Worm (Caenorhabditis elegans): ENCODE measurements around the gene F44D12.10.

The F44D12.10 gene

DNA sequence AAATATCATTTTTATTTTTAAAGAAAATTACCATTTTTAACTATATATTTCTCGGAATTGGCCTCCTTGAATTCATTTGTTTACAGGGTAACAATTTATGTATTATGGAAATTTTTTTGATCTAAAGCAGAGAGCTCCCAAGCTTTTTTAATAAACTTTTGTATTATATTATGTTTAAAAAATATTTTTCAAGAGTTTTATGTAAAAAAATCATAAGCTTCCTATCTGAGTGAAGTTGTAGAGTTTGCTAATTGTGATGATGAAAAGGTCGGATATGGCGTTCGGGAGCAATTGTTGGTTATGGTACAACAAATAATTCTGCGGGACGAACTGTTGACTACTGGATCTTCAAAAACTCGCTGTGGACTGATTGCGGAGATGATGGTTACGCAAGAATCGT lies 15.6 kb downstream of the F44D12.10 start, which contains the start of gene F44D12.19:
F44D12.19 (plus strand) TSS at position 301 of the 400 bp plus-strand sequence.
- TF ChIP-seq ztf-16 (tag; optimal IDR thresholded peaks at IDR 0.05): no peak
- no peak for TF ChIP-seq ceh-22 (tag; optimal IDR thresholded peaks at IDR 0.05)
- no peak for TF ChIP-seq mec-3 (tag; optimal IDR thresholded peaks at IDR 0.05; ENCODE audit: borderline replicate concordance)
- TF ChIP-seq hlh-13 (GFP tag; optimal IDR thresholded peaks at IDR 0.05): no peak
- TF ChIP-seq ceh-48 (tag; optimal IDR thresholded peaks at IDR 0.05): no peak
- TF ChIP-seq sox-2 (GFP tag; IDR thresholded peaks at IDR 0.05): no peak
- no peak for TF ChIP-seq ahr-1 (tag; optimal IDR thresholded peaks at IDR 0.05)
- no peak for TF ChIP-seq ref-2 (tag; optimal IDR thresholded peaks at IDR 0.05)
- no peak for TF ChIP-seq C08G9.2 (tag; optimal IDR thresholded peaks at IDR 0.05)
- no peak for TF ChIP-seq dve-1 (tag; optimal IDR thresholded peaks at IDR 0.05)
- no peak for TF ChIP-seq unc-86 (tag; optimal IDR thresholded peaks at IDR 0.05)
- TF ChIP-seq ceh-30 (tag; optimal IDR thresholded peaks at IDR 0.05): no peak
- no peak for TF ChIP-seq K09A11.1 (tag; optimal IDR thresholded peaks at IDR 0.05; ENCODE audit: insufficient read depth)
- no peak for TF ChIP-seq pat-9 (tag; optimal IDR thresholded peaks at IDR 0.05)
- TF ChIP-seq ama-1 (optimal IDR thresholded peaks at IDR 0.05): no peak
- no peak for TF ChIP-seq npax-4 (tag; optimal IDR thresholded peaks at IDR 0.05)
- TF ChIP-seq ceh-19 (GFP tag; optimal IDR thresholded peaks at IDR 0.05): no peak
- TF ChIP-seq ceh-6 (GFP tag; optimal IDR thresholded peaks at IDR 0.05): no peak

DNA sequence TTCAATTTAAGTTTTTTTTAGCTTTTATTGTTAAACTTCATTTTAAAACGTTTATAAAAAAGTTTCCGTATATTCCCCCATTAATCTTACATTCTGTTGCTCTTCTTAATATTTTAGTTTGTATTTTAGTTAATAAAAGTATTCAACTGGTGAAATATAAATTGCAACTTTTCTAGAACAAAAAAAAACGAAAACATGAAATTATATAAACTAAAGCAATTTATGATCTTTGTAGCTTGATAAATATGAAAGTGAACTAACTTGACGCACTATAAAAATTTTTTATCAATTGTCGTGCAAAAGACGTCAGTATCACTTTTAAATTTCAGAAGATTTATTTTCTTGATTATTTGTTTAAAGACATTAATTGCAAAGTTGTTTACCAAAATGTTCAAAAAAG lies 19.2 kb downstream of the F44D12.10 start, which contains the start of gene F44D12.2:
F44D12.2 (minus strand) TSS at position 101 of the 400 bp plus-strand sequence.
- TF ChIP-seq ceh-30 (tag; optimal IDR thresholded peaks at IDR 0.05) (no peak), ceh-6 (GFP tag; optimal IDR thresholded peaks at IDR 0.05) (no peak), pqm-1 (tag; optimal IDR thresholded peaks at IDR 0.05) (no peak), lin-11 (tag; optimal IDR thresholded peaks at IDR 0.05) (no peak)

ce11 chrIV:10016977-10017376 lies 19.9 kb downstream of the F44D12.10 start, which contains the start of gene ent-7:
Gene ent-7, plus strand, starts transcription at chrIV:10017277.
- TF ChIP-seq ztf-16 (tag; optimal IDR thresholded peaks at IDR 0.05) (no peak), tbx-7 (tag; optimal IDR thresholded peaks at IDR 0.05) (no peak)

ce11 chrIV:10009536-10009935 lies 27.3 kb downstream of the F44D12.10 start, which contains the start of gene magu-4:
Gene magu-4, plus strand, starts transcription at chrIV:10009753.
- TF ChIP-seq ama-1 (optimal IDR thresholded peaks at IDR 0.05) (no peak), unc-42 (tag; optimal IDR thresholded peaks at IDR 0.05) (no peak), ceh-31 (tag; optimal IDR thresholded peaks at IDR 0.05) (no peak), pqm-1 (tag; optimal IDR thresholded peaks at IDR 0.05) (no peak), ceh-30 (tag; optimal IDR thresholded peaks at IDR 0.05) (no peak), ceh-22 (tag; optimal IDR thresholded peaks at IDR 0.05) (no peak), madf-2 (tag; optimal IDR thresholded peaks at IDR 0.05) (no peak), lim-6 (tag; optimal IDR thresholded peaks at IDR 0.05) (no peak), fkh-6 (tag; optimal IDR thresholded peaks at IDR 0.05) (no peak), ref-2 (tag; optimal IDR thresholded peaks at IDR 0.05) (no peak), pha-2 (tag; optimal IDR thresholded peaks at IDR 0.05) (no peak), ceh-24 (tag; optimal IDR thresholded peaks at IDR 0.05) (no peak)

DNA sequence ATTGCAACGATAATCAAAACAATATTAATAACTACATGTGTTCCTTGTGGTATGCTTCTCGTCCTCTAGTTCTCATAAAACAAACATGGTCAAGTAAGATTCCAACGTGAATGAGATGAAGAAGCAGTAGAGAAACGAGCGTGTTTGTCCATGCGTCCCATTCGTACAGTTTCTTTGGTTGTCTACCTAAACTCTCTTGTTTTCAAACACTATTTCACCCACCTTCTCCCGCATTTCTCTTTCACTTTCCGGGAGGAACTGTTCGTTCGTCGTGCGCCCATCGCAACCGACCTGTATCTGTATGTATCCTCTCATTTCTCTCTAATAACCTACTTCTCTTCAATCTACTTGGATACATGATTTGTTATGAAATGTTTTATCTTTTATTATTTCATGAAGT lies 29.1 kb downstream of the F44D12.10 start:
- TF ChIP-seq ceh-2 (tag; optimal IDR thresholded peaks at IDR 0.05) (no peak), ref-2 (tag; optimal IDR thresholded peaks at IDR 0.05) (peak; percentile 10)

- no peak for TF ChIP-seq gmeb-2 (tag; optimal IDR thresholded peaks at IDR 0.05)
- no peak for TF ChIP-seq odd-2 (tag; optimal IDR thresholded peaks at IDR 0.05)
- TF ChIP-seq ref-2 (tag; optimal IDR thresholded peaks at IDR 0.05): no peak
- no peak for TF ChIP-seq tbx-2 (tag; optimal IDR thresholded peaks at IDR 0.05)
- no peak for TF ChIP-seq unc-86 (tag; optimal IDR thresholded peaks at IDR 0.05)
- TF ChIP-seq sox-2 (GFP tag; IDR thresholded peaks at IDR 0.05): no peak
- TF ChIP-seq Y22D7AL.16 (tag; optimal IDR thresholded peaks at IDR 0.05): no peak
- no peak for TF ChIP-seq ceh-2 (tag; optimal IDR thresholded peaks at IDR 0.05)
- TF ChIP-seq ztf-16 (tag; optimal IDR thresholded peaks at IDR 0.05): no peak
These were observed 30.1 kb downstream of the F44D12.10 start, which contains the start of gene C47E12.13 for ce11 chrIV:10006792-10007191. Gene C47E12.13, minus strand, starts transcription at chrIV:10006892.
